Fruit fly (Drosophila melanogaster) whole organism, pupa: ENCODE measurements around the gene mthl6.

Experiments used
- CG14655 ChIP-seq: fragments of 200-800 bp; sonication (Bioruptor generic); optimal IDR thresholded peaks from 3 replicates; lab custom pipeline; 2017; ENCODE audit warnings: mild to moderate bottlenecking, missing biosample characterization, missing genetic modification reagents, missing genetic modification characterization
- CG15710 ChIP-seq: fragments of 200-800 bp; sonication (Bioruptor generic); optimal IDR thresholded peaks from 2 replicates; lab custom pipeline; 2018; ENCODE audit warnings: missing biosample characterization, mild to moderate bottlenecking, missing genetic modification characterization, moderate library complexity
- CG17806 ChIP-seq: fragments of 200-800 bp; sonication (Bioruptor generic); optimal IDR thresholded peaks from 2 replicates; lab custom pipeline; 2018; ENCODE audit warnings: missing biosample characterization, mild to moderate bottlenecking, missing genetic modification characterization, moderate library complexity
- CG32121 ChIP-seq: fragments of 200-800 bp; sonication (Bioruptor generic); IDR thresholded peaks from 2 replicates; pipeline ENCODE4 v1.3.6; 2022; ENCODE audit warnings: missing biosample characterization, missing genetic modification characterization
- CG8301 ChIP-seq: fragments of 200-800 bp; sonication (Bioruptor generic); optimal IDR thresholded peaks from 2 replicates; lab custom pipeline; 2018; ENCODE audit warnings: missing biosample characterization, mild to moderate bottlenecking, missing genetic modification characterization
- D1 ChIP-seq: fragments of 200-800 bp; sonication (Bioruptor generic); optimal IDR thresholded peaks from 2 replicates; lab custom pipeline; 2018; ENCODE audit warnings: missing biosample characterization, mild to moderate bottlenecking, missing genetic modification characterization, moderate library complexity
- Pif1A ChIP-seq: fragments of 200-800 bp; sonication (Bioruptor generic); optimal IDR thresholded peaks from 3 replicates; lab custom pipeline; 2016; ENCODE audit warnings: missing biosample characterization, missing genetic modification characterization
- Pif1B ChIP-seq: fragments of 200-800 bp; sonication (Bioruptor generic); optimal IDR thresholded peaks from 3 replicates; lab custom pipeline; 2016; ENCODE audit warnings: missing biosample characterization, missing genetic modification characterization
- Snoo ChIP-seq: fragments of 200-800 bp; sonication (Bioruptor generic); optimal IDR thresholded peaks from 3 replicates; lab custom pipeline; 2017; ENCODE audit warnings: missing biosample characterization, mild to moderate bottlenecking, missing genetic modification characterization, inconsistent platforms
- fd96Ca ChIP-seq: fragments of 200-800 bp; sonication (Bioruptor generic); IDR thresholded peaks from 3 replicates; pipeline ENCODE4 v1.3.6; 2022; ENCODE audit warnings: missing biosample characterization, missing genetic modification characterization

dm6 chr3L:7518351-7519102, 32.8 kb downstream of the mthl6 start, which contains the start of gene ltl:
- no peak for TF ChIP-seq fd96Ca (GFP tag; lab: Robert Waterston, UW)
- TF ChIP-seq CG8301 (tag; lab: Kevin White, UChicago) = no peak
- TF ChIP-seq D1 (tag; lab: Kevin White, UChicago) = no peak
- no peak for TF ChIP-seq CG17806
- TF ChIP-seq Snoo (tag; lab: Kevin White, UChicago) = no peak
- no peak for TF ChIP-seq CG14655 (GFP tag; lab: Kevin White, UChicago)
- TF ChIP-seq Pif1B (GFP tag; lab: Kevin White, UChicago) = peak; percentile 1
- TF ChIP-seq Pif1A = no peak
- no peak for TF ChIP-seq CG32121 (GFP tag; lab: Robert Waterston, UW)
- no peak for TF ChIP-seq CG15710 (tag; lab: Kevin White, UChicago)
